Fruit fly (Drosophila melanogaster) whole organism, pupa: ENCODE data around the gene CNMa.

ENCODE experiments used
- CG12605 ChIP-seq: fragments of 200-800 bp; sonication (Bioruptor generic); IDR thresholded peaks from 2 replicates; pipeline ENCODE4 v1.3.6; 2022; ENCODE audit warnings: missing biosample characterization, missing genetic modification characterization
- CG34367 ChIP-seq: fragments of 200-800 bp; sonication (Bioruptor generic); optimal IDR thresholded peaks from 2 replicates; lab custom pipeline; 2018; ENCODE audit warnings: missing biosample characterization, mild to moderate bottlenecking, missing genetic modification characterization
- CG8159 ChIP-seq: fragments of 200-800 bp; sonication (Bioruptor generic); optimal IDR thresholded peaks from 3 replicates; lab custom pipeline; 2018; ENCODE audit warnings: missing biosample characterization, mild to moderate bottlenecking, missing genetic modification characterization, moderate library complexity
- CG9948 ChIP-seq: fragments of 200-800 bp; sonication (Bioruptor generic); optimal IDR thresholded peaks from 2 replicates; lab custom pipeline; 2018; ENCODE audit warnings: missing biosample characterization, mild to moderate bottlenecking, missing genetic modification characterization, moderate library complexity
- D1 ChIP-seq: fragments of 200-800 bp; sonication (Bioruptor generic); optimal IDR thresholded peaks from 2 replicates; lab custom pipeline; 2018; ENCODE audit warnings: missing biosample characterization, mild to moderate bottlenecking, missing genetic modification characterization, moderate library complexity
- EcR ChIP-seq: fragments of 200-800 bp; sonication (Bioruptor generic); optimal IDR thresholded peaks from 3 replicates; lab custom pipeline; 2019; ENCODE audit warnings: missing biosample characterization, missing genetic modification characterization, mild to moderate bottlenecking, moderate library complexity, missing genetic modification reagents
- Ets98B ChIP-seq: fragments of 200-800 bp; sonication (Bioruptor generic); IDR thresholded peaks from 2 replicates; pipeline ENCODE4 v1.3.6; 2022; ENCODE audit warnings: missing biosample characterization, missing genetic modification characterization
- Pif1B ChIP-seq: fragments of 200-800 bp; sonication (Bioruptor generic); optimal IDR thresholded peaks from 3 replicates; lab custom pipeline; 2016; ENCODE audit warnings: missing biosample characterization, missing genetic modification characterization
- Snoo ChIP-seq: fragments of 200-800 bp; sonication (Bioruptor generic); optimal IDR thresholded peaks from 3 replicates; lab custom pipeline; 2017; ENCODE audit warnings: missing biosample characterization, mild to moderate bottlenecking, missing genetic modification characterization, inconsistent platforms
- fd96Ca ChIP-seq: fragments of 200-800 bp; sonication (Bioruptor generic); IDR thresholded peaks from 3 replicates; pipeline ENCODE4 v1.3.6; 2022; ENCODE audit warnings: missing biosample characterization, missing genetic modification characterization

dm6 chr3L:1844600-1844999 lies 10.8 kb downstream of the CNMa start:
- TF ChIP-seq CG12605 (GFP tag; lab: Robert Waterston, UW) (peak; percentile 32; the same call in 1 of the 2 replicates), EcR (GFP tag; lab: Kevin White, UChicago) (no peak), Pif1B (GFP tag; lab: Kevin White, UChicago) (no peak), CG9948 (tag; lab: Kevin White, UChicago) (no peak), CG8159 (tag; lab: Kevin White, UChicago) (no peak), Snoo (no peak), fd96Ca (GFP tag; lab: Robert Waterston, UW) (peak; percentile 86), D1 (tag; lab: Kevin White, UChicago) (no peak), CG34367 (tag; lab: Kevin White, UChicago) (no peak), Ets98B (GFP tag; lab: Robert Waterston, UW) (peak; percentile 88)
